Fruit fly (Drosophila melanogaster) whole organism, pupa: Measurements from ENCODE around the gene Prosbeta2R2.

ENCODE experiments used
- CG13204 ChIP-seq: fragments of 200-800 bp; sonication (Bioruptor generic); optimal IDR thresholded peaks from 2 replicates; lab custom pipeline; 2018; ENCODE audit warnings: missing biosample characterization, mild to moderate bottlenecking, missing genetic modification characterization, moderate library complexity
- CG14655 ChIP-seq: fragments of 200-800 bp; sonication (Bioruptor generic); optimal IDR thresholded peaks from 3 replicates; lab custom pipeline; 2017; ENCODE audit warnings: mild to moderate bottlenecking, missing biosample characterization, missing genetic modification reagents, missing genetic modification characterization
- CG15710 ChIP-seq: fragments of 200-800 bp; sonication (Bioruptor generic); optimal IDR thresholded peaks from 2 replicates; lab custom pipeline; 2018; ENCODE audit warnings: missing biosample characterization, mild to moderate bottlenecking, missing genetic modification characterization, moderate library complexity
- CG17806 ChIP-seq: fragments of 200-800 bp; sonication (Bioruptor generic); optimal IDR thresholded peaks from 2 replicates; lab custom pipeline; 2018; ENCODE audit warnings: missing biosample characterization, mild to moderate bottlenecking, missing genetic modification characterization, moderate library complexity
- CG34367 ChIP-seq: fragments of 200-800 bp; sonication (Bioruptor generic); optimal IDR thresholded peaks from 2 replicates; lab custom pipeline; 2018; ENCODE audit warnings: missing biosample characterization, mild to moderate bottlenecking, missing genetic modification characterization
- CG8301 ChIP-seq: fragments of 200-800 bp; sonication (Bioruptor generic); optimal IDR thresholded peaks from 2 replicates; lab custom pipeline; 2018; ENCODE audit warnings: missing biosample characterization, mild to moderate bottlenecking, missing genetic modification characterization
- CG9948 ChIP-seq: fragments of 200-800 bp; sonication (Bioruptor generic); optimal IDR thresholded peaks from 2 replicates; lab custom pipeline; 2018; ENCODE audit warnings: missing biosample characterization, mild to moderate bottlenecking, missing genetic modification characterization, moderate library complexity
- EcR ChIP-seq: fragments of 200-800 bp; sonication (Bioruptor generic); optimal IDR thresholded peaks from 3 replicates; lab custom pipeline; 2019; ENCODE audit warnings: missing biosample characterization, missing genetic modification characterization, mild to moderate bottlenecking, moderate library complexity, missing genetic modification reagents
- Pif1A ChIP-seq: fragments of 200-800 bp; sonication (Bioruptor generic); optimal IDR thresholded peaks from 3 replicates; lab custom pipeline; 2016; ENCODE audit warnings: missing biosample characterization, missing genetic modification characterization
- Pif1B ChIP-seq: fragments of 200-800 bp; sonication (Bioruptor generic); optimal IDR thresholded peaks from 3 replicates; lab custom pipeline; 2016; ENCODE audit warnings: missing biosample characterization, missing genetic modification characterization
- fd96Ca ChIP-seq: fragments of 200-800 bp; sonication (Bioruptor generic); IDR thresholded peaks from 3 replicates; pipeline ENCODE4 v1.3.6; 2022; ENCODE audit warnings: missing biosample characterization, missing genetic modification characterization
- gl ChIP-seq: fragments of 200-800 bp; sonication (Bioruptor generic); optimal IDR thresholded peaks from 2 replicates; lab custom pipeline; 2018; ENCODE audit warnings: missing biosample characterization, mild to moderate bottlenecking, missing genetic modification characterization
- rn ChIP-seq: fragments of 200-800 bp; sonication (Bioruptor generic); IDR thresholded peaks from 2 replicates; pipeline ENCODE4 v1.3.6; 2022; ENCODE audit warnings: missing biosample characterization, missing genetic modification characterization

- TF ChIP-seq Pif1B (peak; percentile 52), EcR (GFP tag; lab: Kevin White, UChicago) (no peak), gl (tag; lab: Kevin White, UChicago) (peak; percentile 38), CG14655 (peak; percentile 64), rn (GFP tag; lab: Robert Waterston, UW) (no peak), CG9948 (peak; percentile 44), Pif1A (GFP tag; lab: Kevin White, UChicago) (peak; percentile 29), CG8301 (tag; lab: Kevin White, UChicago) (peak; percentile 53), CG13204 (no peak), CG17806 (tag; lab: Kevin White, UChicago) (peak; percentile 33), CG34367 (tag; lab: Kevin White, UChicago) (peak; percentile 50), CG15710 (peak; percentile 53), fd96Ca (no peak)
These were observed 45.1 kb upstream of the Prosbeta2R2 start for dm6 chr3R:5264251-5265098.
